Fruit fly (Drosophila melanogaster) whole organism, embryonic: Measurements from ENCODE around the gene CG42538.

Source experiments
- CG10979 ChIP-seq: fragments of 200-800 bp; sonication (Bioruptor generic); optimal IDR thresholded peaks from 2 replicates; lab custom pipeline; 2018; ENCODE audit warnings: missing biosample characterization, mild to moderate bottlenecking, missing genetic modification characterization, moderate library complexity
- CG11456 ChIP-seq: fragments of 200-800 bp; sonication (Bioruptor generic); IDR thresholded peaks from 3 replicates; pipeline ENCODE4 v1.3.6; 2022; ENCODE audit warnings: missing biosample characterization, missing genetic modification characterization
- CG15073 ChIP-seq: fragments of 200-800 bp; sonication (Bioruptor generic); optimal IDR thresholded peaks from 2 replicates; lab custom pipeline; 2016; ENCODE audit warnings: missing biosample characterization, missing genetic modification characterization
- CG1602 ChIP-seq: fragments of 200-800 bp; sonication (Bioruptor generic); optimal IDR thresholded peaks from 3 replicates; lab custom pipeline; 2016; ENCODE audit warnings: missing biosample characterization, missing genetic modification characterization
- CG16863 ChIP-seq: fragments of 200-800 bp; sonication (Bioruptor generic); optimal IDR thresholded peaks from 3 replicates; lab custom pipeline; 2016; ENCODE audit warnings: missing biosample characterization, missing genetic modification characterization
- CG18619 ChIP-seq: fragments of 200-800 bp; sonication (Bioruptor generic); optimal IDR thresholded peaks from 3 replicates; lab custom pipeline; 2017; ENCODE audit warnings: missing biosample characterization, mild to moderate bottlenecking, missing genetic modification characterization
- CG7271 ChIP-seq: fragments of 200-800 bp; sonication (Bioruptor generic); optimal IDR thresholded peaks from 2 replicates; lab custom pipeline; 2018; ENCODE audit warnings: missing biosample characterization, mild to moderate bottlenecking, missing genetic modification characterization, moderate library complexity
- CG7786 ChIP-seq: fragments of 200-800 bp; sonication (Bioruptor generic); optimal IDR thresholded peaks from 2 replicates; lab custom pipeline; 2016; ENCODE audit warnings: missing biosample characterization, missing genetic modification characterization
- CG8290 ChIP-seq, 3 experiments: fragments of 200-800 bp; sonication (Bioruptor generic); optimal IDR thresholded peaks; 2 replicates each; lab custom pipeline; 2016 to 2019; ENCODE audit warnings: missing biosample characterization in 3 of 3, missing genetic modification characterization in 3 of 3, mild to moderate bottlenecking in 2 of 3, moderate library complexity in 1 of 3
- CG9876 ChIP-seq: fragments of 200-800 bp; sonication (Bioruptor generic); optimal IDR thresholded peaks from 2 replicates; lab custom pipeline; 2016; ENCODE audit warnings: missing biosample characterization, missing genetic modification characterization
- D ChIP-seq, 2 experiments: fragments of 200-800 bp in 1 of 2; fragments of >200 bp in 1 of 2; sonication (Bioruptor generic) in 1 of 2; optimal IDR thresholded peaks; 2 replicates in 1 of 2; 3 replicates in 1 of 2; lab custom pipeline; 2017; ENCODE audit warnings: mild to moderate bottlenecking in 1 of 2, missing biosample characterization in 1 of 2, missing genetic modification characterization in 1 of 2, missing genetic modification reagents in 1 of 2
- Dip3 ChIP-seq: fragments of 200-800 bp; sonication (Bioruptor generic); optimal IDR thresholded peaks from 3 replicates; lab custom pipeline; 2016; ENCODE audit warnings: missing biosample characterization, missing genetic modification characterization
- Ets65A ChIP-seq: fragments of 200-800 bp; sonication (Bioruptor generic); peaks from one replicate; lab custom pipeline; 2016; ENCODE audit warnings: missing biosample characterization, missing genetic modification characterization
- Hmr ChIP-seq: fragments of 200-800 bp; sonication (Bioruptor generic); optimal IDR thresholded peaks from 3 replicates; lab custom pipeline; 2017; ENCODE audit warnings: mild to moderate bottlenecking, missing biosample characterization, missing genetic modification reagents, missing genetic modification characterization
- Jarid2 ChIP-seq: fragments of 200-800 bp; sonication (Bioruptor generic); optimal IDR thresholded peaks from 3 replicates; lab custom pipeline; 2017; ENCODE audit warnings: mild to moderate bottlenecking, missing biosample characterization, missing genetic modification reagents, missing genetic modification characterization
- Med ChIP-seq: fragments of 200-800 bp; sonication (Bioruptor generic); peaks from one replicate; lab custom pipeline; 2016; ENCODE audit warnings: missing biosample characterization, missing genetic modification characterization, mild to moderate bottlenecking, inconsistent platforms, moderate library complexity
- Mes4 ChIP-seq: fragments of 200-800 bp; sonication (Bioruptor generic); optimal IDR thresholded peaks from 2 replicates; lab custom pipeline; 2016; ENCODE audit warnings: missing biosample characterization, missing genetic modification characterization
- Mrtf ChIP-seq: fragments of 200-800 bp; sonication (Bioruptor generic); IDR thresholded peaks from 3 replicates; pipeline ENCODE4 v1.3.6; 2022; ENCODE audit warnings: missing biosample characterization, missing genetic modification characterization
- Nf-YB ChIP-seq: fragments of 200-800 bp; sonication (Bioruptor generic); optimal IDR thresholded peaks from 3 replicates; lab custom pipeline; 2019; ENCODE audit warnings: missing biosample characterization, mild to moderate bottlenecking, missing genetic modification characterization, moderate library complexity
- Ravus ChIP-seq: fragments of 200-800 bp; sonication (Bioruptor generic); IDR thresholded peaks from 2 replicates; pipeline ENCODE4 v1.3.6; 2022; ENCODE audit warnings: missing biosample characterization, missing genetic modification characterization
- Spps ChIP-seq: fragments of 200-800 bp; sonication (Bioruptor generic); optimal IDR thresholded peaks from 2 replicates; lab custom pipeline; 2018; ENCODE audit warnings: missing biosample characterization, mild to moderate bottlenecking, missing genetic modification characterization
- Sry-δ ChIP-seq: fragments of 200-800 bp; sonication (Bioruptor generic); optimal IDR thresholded peaks from 2 replicates; lab custom pipeline; 2016; ENCODE audit warnings: missing biosample characterization, missing genetic modification characterization
- Trl ChIP-seq, 3 experiments: fragments of >200 bp in 2 of 3; fragments of 200-800 bp in 1 of 3; sonication (Bioruptor generic) in 1 of 3; optimal IDR thresholded peaks; 2 replicates in 1 of 3; 3 replicates in 2 of 3; lab custom pipeline; 2016 to 2017; ENCODE audit warnings: missing biosample characterization in 1 of 3, missing genetic modification characterization in 1 of 3
- Vsx1 ChIP-seq: fragments of 200-800 bp; sonication (Bioruptor generic); optimal IDR thresholded peaks from 2 replicates; lab custom pipeline; 2017; ENCODE audit warnings: missing biosample characterization, mild to moderate bottlenecking, missing genetic modification characterization, missing genetic modification reagents
- ato ChIP-seq: fragments of 200-800 bp; sonication (Bioruptor generic); IDR thresholded peaks from 2 replicates; pipeline ENCODE4 v1.3.6; 2022; ENCODE audit warnings: missing biosample characterization, missing genetic modification characterization; ENCODE audit not compliant: partially characterized antibody
- bowl ChIP-seq: fragments of 200-800 bp; sonication (Bioruptor generic); IDR thresholded peaks from 2 replicates; pipeline ENCODE4 v1.3.6; 2022; ENCODE audit warnings: missing biosample characterization, missing genetic modification characterization
- btn ChIP-seq: fragments of 200-800 bp; sonication (Bioruptor generic); optimal IDR thresholded peaks from 2 replicates; lab custom pipeline; 2016; ENCODE audit warnings: missing biosample characterization, missing genetic modification characterization
- chm ChIP-seq: fragments of 200-800 bp; sonication (Bioruptor generic); IDR thresholded peaks from 2 replicates; pipeline ENCODE4 v1.3.6; 2022; ENCODE audit warnings: missing biosample characterization, missing genetic modification characterization
- corto ChIP-seq: fragments of 200-800 bp; sonication (Bioruptor generic); optimal IDR thresholded peaks from 2 replicates; lab custom pipeline; 2016; ENCODE audit warnings: missing biosample characterization, mild to moderate bottlenecking, missing genetic modification characterization, moderate library complexity
- dpn ChIP-seq, 2 experiments: fragments of 200-800 bp; sonication (Bioruptor generic); optimal IDR thresholded peaks; 3 replicates each; lab custom pipeline; 2016; ENCODE audit warnings: missing biosample characterization in 2 of 2, missing genetic modification characterization in 2 of 2
- dysf ChIP-seq: fragments of 200-800 bp; sonication (Bioruptor generic); IDR thresholded peaks from 3 replicates; pipeline ENCODE4 v1.3.6; 2022; ENCODE audit warnings: missing biosample characterization, missing genetic modification characterization
- esg ChIP-seq: fragments of 200-800 bp; sonication (Bioruptor generic); conservative IDR thresholded peaks from 2 replicates; pipeline ENCODE4 v1.3.6; 2022; ENCODE audit warnings: missing biosample characterization, missing genetic modification characterization
- fu2 ChIP-seq: fragments of 200-800 bp; sonication (Bioruptor generic); optimal IDR thresholded peaks from 2 replicates; lab custom pipeline; 2016; ENCODE audit warnings: missing biosample characterization, missing genetic modification characterization
- gsb-n ChIP-seq: fragments of 200-800 bp; sonication (Bioruptor generic); optimal IDR thresholded peaks from 3 replicates; lab custom pipeline; 2018; ENCODE audit warnings: missing biosample characterization, mild to moderate bottlenecking, missing genetic modification characterization
- her ChIP-seq: fragments of 200-800 bp; sonication (Bioruptor generic); optimal IDR thresholded peaks from 2 replicates; lab custom pipeline; 2016; ENCODE audit warnings: missing biosample characterization, missing genetic modification characterization
- kni ChIP-seq: fragments of 200-800 bp; sonication (Bioruptor generic); optimal IDR thresholded peaks from 3 replicates; lab custom pipeline; 2017; ENCODE audit warnings: mild to moderate bottlenecking, missing biosample characterization, missing genetic modification reagents, missing genetic modification characterization
- knrl ChIP-seq: fragments of 200-800 bp; sonication (Bioruptor generic); IDR thresholded peaks from 3 replicates; pipeline ENCODE4 v1.3.6; 2022; ENCODE audit warnings: missing biosample characterization, missing genetic modification characterization; ENCODE audit not compliant: partially characterized antibody
- oc ChIP-seq: fragments of 200-800 bp; sonication (Bioruptor generic); optimal IDR thresholded peaks from 2 replicates; lab custom pipeline; 2018; ENCODE audit warnings: missing biosample characterization, mild to moderate bottlenecking, missing genetic modification characterization, moderate library complexity
- otp ChIP-seq: fragments of 200-800 bp; sonication (Bioruptor generic); IDR thresholded peaks from 3 replicates; pipeline ENCODE4, ENCODE4 v1.3.6; 2022; ENCODE audit warnings: missing biosample characterization, missing genetic modification characterization
- p53 ChIP-seq: fragments of 200-800 bp; sonication (Bioruptor generic); optimal IDR thresholded peaks from 2 replicates; lab custom pipeline; 2016; ENCODE audit warnings: missing biosample characterization, missing genetic modification characterization
- pan ChIP-seq, 4 experiments: fragments of >200 bp in 3 of 4; fragments of 200-800 bp in 1 of 4; sonication (Bioruptor generic) in 1 of 4; optimal IDR thresholded peaks in 3 of 4; IDR thresholded peaks in 1 of 4; 2 replicates each; pipeline versions ENCODE4 v1.3.6 to Lab custom; 2017 to 2022; ENCODE audit warnings: missing biosample characterization in 2 of 4, missing genetic modification characterization in 2 of 4, mixed read lengths in 1 of 4
- pho ChIP-seq: fragments of 200-800 bp; sonication (Bioruptor generic); optimal IDR thresholded peaks from 2 replicates; lab custom pipeline; 2016; ENCODE audit warnings: missing biosample characterization, missing genetic modification characterization
- sim ChIP-seq: fragments of 200-800 bp; sonication (Bioruptor generic); IDR thresholded peaks from 2 replicates; pipeline ENCODE4 v1.3.6; 2022; ENCODE audit warnings: missing biosample characterization, missing genetic modification characterization
- so ChIP-seq: fragments of 200-800 bp; sonication (Bioruptor generic); IDR thresholded peaks from 3 replicates; pipeline ENCODE4 v1.3.6; 2022; ENCODE audit warnings: missing biosample characterization, missing genetic modification characterization
- unpg ChIP-seq: fragments of 200-800 bp; sonication (Bioruptor generic); optimal IDR thresholded peaks from 3 replicates; lab custom pipeline; 2018; ENCODE audit warnings: missing biosample characterization, mild to moderate bottlenecking, missing genetic modification characterization, moderate library complexity
- vvl ChIP-seq: fragments of 200-800 bp; sonication (Bioruptor generic); IDR thresholded peaks from 2 replicates; pipeline ENCODE4 v1.3.6; 2022; ENCODE audit warnings: missing biosample characterization, missing genetic modification characterization
- wdn ChIP-seq: fragments of 200-800 bp; sonication (Bioruptor generic); IDR thresholded peaks from 2 replicates; pipeline ENCODE4 v1.3.6; 2022; ENCODE audit warnings: missing biosample characterization, missing genetic modification characterization
- yki ChIP-seq: fragments of >200 bp; optimal IDR thresholded peaks from 3 replicates; lab custom pipeline; 2018
- zfh1 ChIP-seq: fragments of 200-800 bp; sonication (Bioruptor generic); IDR thresholded peaks from 3 replicates; pipeline ENCODE4 v1.3.6; 2022; ENCODE audit warnings: missing biosample characterization, missing genetic modification characterization

The CG42538 gene

dm6 chr3L:16023020-16023648 is 11.2 kb upstream of the CG42538 start, which contains the start of gene Notum:
Gene Notum, plus strand, starts transcription at chr3L:16023480.
- no peak for TF ChIP-seq p53 (GFP tag; lab: Kevin White, UChicago)
- no peak for TF ChIP-seq dpn (GFP tag; optimal IDR thresholded peaks at IDR 0.05; lab: Kevin White, UChicago)
- no peak for TF ChIP-seq her (GFP tag; lab: Kevin White, UChicago)
- no peak for TF ChIP-seq CG7786
- no peak for TF ChIP-seq btn (GFP tag; lab: Kevin White, UChicago)
- TF ChIP-seq Med (GFP tag; lab: Kevin White, UChicago): peak; percentile 71
- no peak for TF ChIP-seq Sry-δ (GFP tag; lab: Kevin White, UChicago)
- peak; percentile 38 to 56 for TF ChIP-seq Trl (optimal IDR thresholded peaks at IDR 0.05; lab: Kevin White, UChicago)
- TF ChIP-seq Trl (GFP tag; optimal IDR thresholded peaks at IDR 0.05; lab: Kevin White, UChicago): no peak
- no peak for TF ChIP-seq pho (GFP tag; lab: Kevin White, UChicago)
- TF ChIP-seq Nf-YB (GFP tag; lab: Kevin White, UChicago): no peak
- 0 out of 2 replicates have a peak, but pooled peaks have one; percentile 37 for TF ChIP-seq chm
- no peak for TF ChIP-seq CG10979 (tag; lab: Kevin White, UChicago)
- TF ChIP-seq Ets65A (GFP tag; lab: Kevin White, UChicago): peak; percentile 92
- peak; percentile 20; the same call in 1 of the 3 replicates for TF ChIP-seq otp (GFP tag; lab: Robert Waterston, UW)
- no peak for TF ChIP-seq Mrtf (GFP tag; lab: Robert Waterston, UW)
- no peak for TF ChIP-seq bowl (GFP tag; lab: Robert Waterston, UW)
- no peak for TF ChIP-seq CG18619 (GFP tag; lab: Kevin White, UChicago)
- no peak for TF ChIP-seq Ravus (GFP tag; lab: Robert Waterston, UW)
- no peak for TF ChIP-seq so (GFP tag; lab: Robert Waterston, UW)
- no peak for TF ChIP-seq Spps (tag; lab: Kevin White, UChicago)
- TF ChIP-seq CG9876 (GFP tag; lab: Kevin White, UChicago): no peak
- peak; percentile 11 for TF ChIP-seq Mes4
- no peak for TF ChIP-seq D (optimal IDR thresholded peaks at IDR 0.05; lab: Kevin White, UChicago)
- no peak for TF ChIP-seq D (GFP tag; optimal IDR thresholded peaks at IDR 0.05; lab: Kevin White, UChicago)
- TF ChIP-seq fu2: no peak
- 0 out of 3 replicates have a peak, but pooled peaks have one; percentile 30 for TF ChIP-seq CG11456 (GFP tag; lab: Robert Waterston, UW)
- TF ChIP-seq Hmr (GFP tag; lab: Kevin White, UChicago): no peak
- no peak for TF ChIP-seq wdn (GFP tag; lab: Robert Waterston, UW)
- peak; percentile 11 for TF ChIP-seq CG16863
- TF ChIP-seq pan (optimal IDR thresholded peaks at IDR 0.05; lab: Kevin White, UChicago): peak in 1 of 2 experiments; percentile 27
- peak in 1 of 2 experiments; percentile 30 for TF ChIP-seq pan (GFP tag; optimal IDR thresholded peaks at IDR 0.05 in 1 of 2, IDR thresholded peaks at IDR 0.05 in 1 of 2)
- TF ChIP-seq esg: no peak
- TF ChIP-seq ato: peak; percentile 28; the same call in 1 of the 2 replicates
- no peak for TF ChIP-seq CG8290 (GFP tag; optimal IDR thresholded peaks at IDR 0.05; lab: Kevin White, UChicago)
- TF ChIP-seq CG8290 (tag; optimal IDR thresholded peaks at IDR 0.05; lab: Kevin White, UChicago): no peak
- peak; percentile 18 for TF ChIP-seq gsb-n (tag; lab: Kevin White, UChicago)
- no peak for TF ChIP-seq CG15073 (GFP tag; lab: Kevin White, UChicago)
- TF ChIP-seq Jarid2 (GFP tag; lab: Kevin White, UChicago): peak; percentile 87
- TF ChIP-seq yki (lab: Kevin White, UChicago): no peak
- no peak for TF ChIP-seq sim (GFP tag; lab: Robert Waterston, UW)
- no peak for TF ChIP-seq dysf (GFP tag; lab: Robert Waterston, UW)
- TF ChIP-seq unpg: no peak
- TF ChIP-seq oc (tag; lab: Kevin White, UChicago): peak; percentile 34
- TF ChIP-seq CG1602 (GFP tag; lab: Kevin White, UChicago): no peak
- TF ChIP-seq Vsx1 (GFP tag; lab: Kevin White, UChicago): no peak
- TF ChIP-seq knrl (GFP tag; lab: Robert Waterston, UW): peak; percentile 43; the same call in 2 of the 3 replicates
- peak; percentile 34 for TF ChIP-seq kni (GFP tag; lab: Kevin White, UChicago)
- TF ChIP-seq CG7271: peak; percentile 17
- 0 out of 3 replicates have a peak, but pooled peaks have one; percentile 41 for TF ChIP-seq zfh1
- TF ChIP-seq Dip3: no peak
- no peak for TF ChIP-seq corto (GFP tag; lab: Kevin White, UChicago)
- peak; percentile 44 for TF ChIP-seq vvl (GFP tag; lab: Robert Waterston, UW)
